Worm (Caenorhabditis elegans) whole organism, midembryonic: ENCODE results near the gene noca-2.

ENCODE experiments used
- T22C8.4 ChIP-seq: fragments of 200-800 bp; sonication (Bioruptor generic); IDR thresholded peaks from 2 replicates; pipeline ENCODE4 v1.3.6; 2022; ENCODE audit warnings: missing genetic modification characterization, missing compliant biosample characterization
- cog-1 ChIP-seq: sonication (generic microtip); optimal IDR thresholded peaks from 2 replicates; lab custom pipeline; 2016; ENCODE audit warnings: missing genetic modification characterization, missing compliant biosample characterization
- flt-1 ChIP-seq: fragments of 200-800 bp; sonication (Bioruptor generic); IDR thresholded peaks from 2 replicates; pipeline ENCODE4 v1.3.6; 2022; ENCODE audit warnings: missing genetic modification characterization, missing compliant biosample characterization
- klf-2 ChIP-seq: fragments of 200-800 bp; sonication (Bioruptor generic); conservative IDR thresholded peaks from 2 replicates; pipeline ENCODE4 v1.3.6; 2022; ENCODE audit warnings: missing genetic modification reagents, missing genetic modification characterization, missing compliant biosample characterization
- med-1 ChIP-seq: sonication (generic microtip); optimal IDR thresholded peaks from 2 replicates; lab custom pipeline; 2017; ENCODE audit warnings: missing genetic modification characterization, mild to moderate bottlenecking, missing compliant biosample characterization, antibody characterized with exemption, missing genetic modification reagents; ENCODE audit not compliant: insufficient read depth
- ref-1 ChIP-seq: fragments of 200-800 bp; sonication (Bioruptor generic); conservative IDR thresholded peaks from 2 replicates; pipeline ENCODE4 v1.3.6; 2022; ENCODE audit warnings: missing genetic modification reagents, missing genetic modification characterization, missing compliant biosample characterization
- tab-1 ChIP-seq: fragments of 200-800 bp; sonication (Bioruptor generic); IDR thresholded peaks from 2 replicates; pipeline ENCODE4 v1.3.6; 2022; ENCODE audit warnings: missing genetic modification characterization, missing compliant biosample characterization
- ztf-23 ChIP-seq: fragments of 200-800 bp; sonication (Bioruptor generic); IDR thresholded peaks from 2 replicates; pipeline ENCODE4 v1.3.6; 2022; ENCODE audit warnings: missing genetic modification reagents, missing genetic modification characterization, missing compliant biosample characterization
- ztf-29 ChIP-seq: fragments of 200-800 bp; sonication (Bioruptor generic); IDR thresholded peaks from 2 replicates; pipeline ENCODE4 v1.3.6; 2022; ENCODE audit warnings: missing genetic modification reagents, missing genetic modification characterization, missing compliant biosample characterization

The noca-2 gene

ce11 chrX:11711437-11712080, 44.6 kb downstream of the noca-2 start:
- TF ChIP-seq med-1 (GFP tag; lab: Kevin White, UChicago) (no peak), ztf-29 (GFP tag; lab: Robert Waterston, UW) (no peak), cog-1 (tag; lab: Kevin White, UChicago) (no peak), flt-1 (GFP tag; lab: Robert Waterston, UW) (no peak), ref-1 (GFP tag; lab: Robert Waterston, UW) (no peak), klf-2 (GFP tag; lab: Robert Waterston, UW) (no peak), T22C8.4 (no peak), ztf-23 (GFP tag; lab: Robert Waterston, UW) (no peak), tab-1 (GFP tag; lab: Robert Waterston, UW) (no peak)

ce11 chrX:11712230-11712853, 45.4 kb downstream of the noca-2 start, which contains the start of gene col-180:
TSS of gene col-180 (minus strand) at chrX:11712280.
- no peak for TF ChIP-seq ref-1 (GFP tag; lab: Robert Waterston, UW)
- TF ChIP-seq flt-1 (GFP tag; lab: Robert Waterston, UW): no peak
- no peak for TF ChIP-seq ztf-29 (GFP tag; lab: Robert Waterston, UW)
- no peak for TF ChIP-seq tab-1 (GFP tag; lab: Robert Waterston, UW)
- TF ChIP-seq ztf-23 (GFP tag; lab: Robert Waterston, UW): no peak
- no peak for TF ChIP-seq klf-2 (GFP tag; lab: Robert Waterston, UW)
- TF ChIP-seq med-1 (GFP tag; lab: Kevin White, UChicago): no peak
- TF ChIP-seq T22C8.4: no peak
- TF ChIP-seq cog-1 (tag; lab: Kevin White, UChicago): no peak

DNA sequence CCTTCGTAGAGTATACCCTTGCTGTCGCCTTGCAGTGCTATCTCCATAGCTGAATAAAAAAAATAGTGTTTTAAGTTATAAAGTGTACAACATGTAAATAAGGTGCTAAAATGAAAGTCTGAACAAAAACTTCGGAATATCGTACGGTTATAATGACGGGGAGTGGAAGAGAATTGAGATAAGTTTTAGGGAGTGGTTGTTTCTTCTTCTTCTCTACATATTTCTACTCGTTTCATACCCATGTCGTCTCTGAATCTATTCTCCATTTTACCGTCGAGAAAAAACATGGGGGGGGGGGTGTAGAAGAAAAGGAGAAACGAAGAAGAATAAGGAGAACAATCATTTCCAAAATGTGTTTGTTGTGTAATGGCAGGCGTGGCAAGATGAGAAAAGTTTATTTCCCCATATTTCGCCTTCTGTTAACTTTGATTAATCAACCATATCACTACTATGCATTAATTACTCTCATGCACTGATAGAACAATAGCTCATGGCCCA, 49.6 kb downstream of the noca-2 start, which contains the start of gene C44C10.9:
Gene C44C10.9 (minus strand): TSS at position 51 of the 498 bp plus-strand sequence.
- TF ChIP-seq klf-2 (GFP tag; lab: Robert Waterston, UW): no peak

- TF ChIP-seq ztf-29 (GFP tag; lab: Robert Waterston, UW): no peak
- TF ChIP-seq ref-1 (GFP tag; lab: Robert Waterston, UW): no peak
- TF ChIP-seq cog-1 (tag; lab: Kevin White, UChicago): no peak
- TF ChIP-seq klf-2 (GFP tag; lab: Robert Waterston, UW): no peak
- no peak for TF ChIP-seq tab-1 (GFP tag; lab: Robert Waterston, UW)
Observed at ce11 chrX:11718751-11719150, 51.8 kb downstream of the noca-2 start.

DNA sequence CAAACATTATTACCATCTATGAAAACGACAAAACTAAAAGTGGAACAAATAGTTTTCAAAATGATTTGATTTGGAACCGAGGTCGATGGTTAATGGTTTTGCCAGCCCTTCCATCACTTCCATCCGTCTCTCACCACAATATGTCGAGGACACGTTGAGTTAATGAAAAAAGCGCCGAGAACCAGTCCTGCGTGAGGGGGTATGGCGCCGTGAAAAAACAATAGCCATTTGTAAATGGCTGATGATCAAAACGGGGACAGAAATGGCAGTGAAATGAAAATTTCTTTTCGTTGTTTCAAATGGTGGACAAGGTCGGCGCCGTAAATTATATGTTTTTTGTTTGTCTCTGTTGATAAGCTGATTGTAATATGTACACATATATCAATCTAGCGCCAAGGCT, 53.1 kb downstream of the noca-2 start:
- TF ChIP-seq ztf-23 (GFP tag; lab: Robert Waterston, UW): no peak
- no peak for TF ChIP-seq klf-2 (GFP tag; lab: Robert Waterston, UW)
- TF ChIP-seq ref-1 (GFP tag; lab: Robert Waterston, UW): no peak
- TF ChIP-seq flt-1 (GFP tag; lab: Robert Waterston, UW): no peak
- TF ChIP-seq cog-1 (tag; lab: Kevin White, UChicago): no peak
- TF ChIP-seq tab-1 (GFP tag; lab: Robert Waterston, UW): no peak
- no peak for TF ChIP-seq T22C8.4
- no peak for TF ChIP-seq med-1 (GFP tag; lab: Kevin White, UChicago)
- TF ChIP-seq ztf-29 (GFP tag; lab: Robert Waterston, UW): no peak
